Worm (Caenorhabditis elegans) whole organism, midembryonic: ENCODE measurements around the gene srx-67.

Source experiments
- T22C8.4 ChIP-seq: fragments of 200-800 bp; sonication (Bioruptor generic); IDR thresholded peaks from 2 replicates; pipeline ENCODE4 v1.3.6; 2022; ENCODE audit warnings: missing genetic modification characterization, missing compliant biosample characterization
- flt-1 ChIP-seq: fragments of 200-800 bp; sonication (Bioruptor generic); IDR thresholded peaks from 2 replicates; pipeline ENCODE4 v1.3.6; 2022; ENCODE audit warnings: missing genetic modification characterization, missing compliant biosample characterization
- klf-2 ChIP-seq: fragments of 200-800 bp; sonication (Bioruptor generic); conservative IDR thresholded peaks from 2 replicates; pipeline ENCODE4 v1.3.6; 2022; ENCODE audit warnings: missing genetic modification reagents, missing genetic modification characterization, missing compliant biosample characterization

ce11 chrV:3868905-3869304 is 47.7 kb upstream of the srx-67 start, which contains the start of gene nhr-157:
- TF ChIP-seq klf-2 (GFP tag; lab: Robert Waterston, UW) (no peak), flt-1 (no peak), T22C8.4 (no peak)
